Fruit fly (Drosophila melanogaster): Measurements from ENCODE around the gene TfIIB.

Gene TfIIB

dm6 chr2L:10472257-10472656 lies 41.1 kb downstream of the TfIIB start (continued):
- TF ChIP-seq inv (GFP tag; IDR thresholded peaks at IDR 0.05; ENCODE audit: partially characterized antibody) (no peak), tap (tag; optimal IDR thresholded peaks at IDR 0.05) (no peak), E2f1 (GFP tag; IDR thresholded peaks at IDR 0.05) (no peak), CG3838 (GFP tag; optimal IDR thresholded peaks at IDR 0.05) (no peak), CG6791 (GFP tag; IDR thresholded peaks at IDR 0.05; ENCODE audit: partially characterized antibody) (no peak), Dip2 (GFP tag; IDR thresholded peaks at IDR 0.05) (no peak), CG17385 (GFP tag; optimal IDR thresholded peaks at IDR 0.05) (no peak), CG11247 (GFP tag; IDR thresholded peaks at IDR 0.05) (no peak), Rfx (GFP tag; IDR thresholded peaks at IDR 0.05) (peak; percentile 19; the same call in 1 of the 2 replicates), ken (GFP tag; IDR thresholded peaks at IDR 0.05) (no peak), Ets65A (GFP tag) (no peak), Meics (GFP tag; optimal IDR thresholded peaks at IDR 0.05) (no peak), CG8359 (GFP tag; optimal IDR thresholded peaks at IDR 0.05; ENCODE audit: borderline replicate concordance) (no peak), ttk (GFP tag; IDR thresholded peaks at IDR 0.05) (no peak), CG16813 (GFP tag; IDR thresholded peaks at IDR 0.05; ENCODE audit: partially characterized antibody) (no peak), B-H1 (GFP tag; IDR thresholded peaks at IDR 0.05) (no peak), CG4707 (GFP tag; optimal IDR thresholded peaks at IDR 0.05) (no peak), CG17568 (GFP tag; optimal IDR thresholded peaks at IDR 0.05) (peak; percentile 5), slbo (GFP tag; IDR thresholded peaks at IDR 0.05) (no peak), bowl (GFP tag; IDR thresholded peaks at IDR 0.05) (no peak), Sry-δ (GFP tag; optimal IDR thresholded peaks at IDR 0.05) (no peak), CG15601 (tag; optimal IDR thresholded peaks at IDR 0.05) (no peak), CG42726 (GFP tag; IDR thresholded peaks at IDR 0.05; ENCODE audit: partially characterized antibody) (no peak), CG34376 (GFP tag; optimal IDR thresholded peaks at IDR 0.05) (no peak), her (GFP tag; optimal IDR thresholded peaks at IDR 0.05) (no peak), Camta (GFP tag; optimal IDR thresholded peaks at IDR 0.05) (no peak), gro (GFP tag; optimal IDR thresholded peaks at IDR 0.05) (no peak), CG34422 (GFP tag; IDR thresholded peaks at IDR 0.05) (no peak), jigr1 (GFP tag; IDR thresholded peaks at IDR 0.05) (no peak), CG4328 (GFP tag; optimal IDR thresholded peaks at IDR 0.05) (no peak), ac (GFP tag; optimal IDR thresholded peaks at IDR 0.05) (no peak), CG7372 (GFP tag; IDR thresholded peaks at IDR 0.05) (no peak), CG17186 (GFP tag; optimal IDR thresholded peaks at IDR 0.05) (no peak), Hr39 (optimal IDR thresholded peaks at IDR 0.05) (no peak), Kr (GFP tag; optimal IDR thresholded peaks at IDR 0.05) (no peak), dimm (GFP tag; IDR thresholded peaks at IDR 0.05) (no peak), dpn (GFP tag; optimal IDR thresholded peaks at IDR 0.05) (no peak), kah (GFP tag; optimal IDR thresholded peaks at IDR 0.05) (no peak), CG14710 (tag; optimal IDR thresholded peaks at IDR 0.05) (no peak), gem (tag; optimal IDR thresholded peaks at IDR 0.05) (peak; percentile 8), Vsx1 (GFP tag; optimal IDR thresholded peaks at IDR 0.05) (no peak), Elba2 (GFP tag; optimal IDR thresholded peaks at IDR 0.05) (no peak), CG2889 (GFP tag; IDR thresholded peaks at IDR 0.05) (no peak), da (GFP tag; optimal IDR thresholded peaks at IDR 0.05) (no peak), Optix (GFP tag; IDR thresholded peaks at IDR 0.05) (no peak), H15 (GFP tag; IDR thresholded peaks at IDR 0.05) (no peak), CG15073 (GFP tag; optimal IDR thresholded peaks at IDR 0.05) (no peak), Bgb (GFP tag; IDR thresholded peaks at IDR 0.05; ENCODE audit: partially characterized antibody) (no peak), Usf (GFP tag; optimal IDR thresholded peaks at IDR 0.05) (no peak), Hmr (GFP tag; optimal IDR thresholded peaks at IDR 0.05) (peak; percentile 26), Hsf (GFP tag; optimal IDR thresholded peaks at IDR 0.05) (no peak), Ets97D (GFP tag; optimal IDR thresholded peaks at IDR 0.05) (no peak), CG5180 (GFP tag; optimal IDR thresholded peaks at IDR 0.05) (peak; percentile 22)
